Fruit fly (Drosophila melanogaster): Measurements from ENCODE around the gene CG43732.

The CG43732 gene

DNA sequence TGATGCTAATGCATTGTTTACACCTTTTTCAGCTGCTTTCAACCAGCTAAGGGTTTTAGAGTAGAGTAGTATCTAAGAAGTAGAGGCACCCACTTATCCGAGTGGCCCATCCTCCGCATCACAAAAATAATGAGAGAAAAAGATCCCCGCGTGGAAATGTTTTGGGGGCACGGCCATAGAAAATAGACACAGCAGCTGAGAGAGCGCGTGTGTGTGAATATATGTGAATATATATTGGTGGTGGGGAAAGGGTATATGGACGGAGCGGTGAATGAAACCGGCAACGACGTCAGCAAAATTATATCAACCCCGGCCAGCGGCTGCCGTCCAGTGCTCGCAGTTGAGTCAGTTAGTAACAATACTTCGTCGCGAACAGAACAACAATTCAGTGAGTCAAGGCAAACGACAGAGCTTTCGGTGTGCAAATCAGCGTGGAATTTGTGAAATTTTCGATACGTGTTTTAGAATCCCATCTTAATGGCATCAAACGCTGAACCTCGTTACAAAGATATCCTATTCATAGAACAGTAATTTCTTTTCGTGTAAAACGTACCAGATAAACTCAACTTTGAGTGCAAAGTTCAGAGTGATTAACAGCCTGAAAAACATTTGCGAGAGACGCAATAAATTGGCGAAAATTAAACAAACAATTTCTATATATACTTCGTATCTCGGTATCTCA is 35.3 kb upstream of the CG43732 start, which contains the start of gene Xrp1 (continued):
- TF ChIP-seq CG1024 (GFP tag; IDR thresholded peaks at IDR 0.05) (no peak), zfh1 (GFP tag; IDR thresholded peaks at IDR 0.05) (0 out of 3 replicates have a peak, but pooled peaks have one; percentile 11), CG2875 (GFP tag; optimal IDR thresholded peaks at IDR 0.05) (no peak), cg (GFP tag; optimal IDR thresholded peaks at IDR 0.05) (peak; percentile 52), ase (GFP tag; IDR thresholded peaks at IDR 0.05) (peak; percentile 45; the same call in 1 of the 3 replicates), CrebB (tag; optimal IDR thresholded peaks at IDR 0.05) (no peak), Xbp1 (GFP tag; optimal IDR thresholded peaks at IDR 0.05) (no peak), CG34422 (GFP tag; IDR thresholded peaks at IDR 0.05) (peak; percentile 57; the same call in 1 of the 3 replicates), B-H1 (GFP tag; IDR thresholded peaks at IDR 0.05) (no peak), nom (GFP tag; optimal IDR thresholded peaks at IDR 0.05) (peak; percentile 41), Lpt (GFP tag; optimal IDR thresholded peaks at IDR 0.05) (no peak), ems (GFP tag; optimal IDR thresholded peaks at IDR 0.05) (no peak), Fer3 (tag; optimal IDR thresholded peaks at IDR 0.05) (no peak), ab (GFP tag; optimal IDR thresholded peaks at IDR 0.05) (no peak), Xrp1 (GFP tag; IDR thresholded peaks at IDR 0.05) (peak; percentile 40; the same call in 1 of the 2 replicates), CG10565 (GFP tag; optimal IDR thresholded peaks at IDR 0.05) (no peak), CG14667 (GFP tag; IDR thresholded peaks at IDR 0.05) (no peak), hbn (GFP tag; IDR thresholded peaks at IDR 0.05; ENCODE audit: partially characterized antibody) (no peak), lmd (GFP tag; IDR thresholded peaks at IDR 0.05) (no peak; the same call in 1 of the 2 replicates), Jarid2 (GFP tag; optimal IDR thresholded peaks at IDR 0.05) (no peak), gsb (GFP tag; IDR thresholded peaks at IDR 0.05) (no peak), dan (GFP tag; IDR thresholded peaks at IDR 0.05) (no peak), CG10274 (GFP tag; optimal IDR thresholded peaks at IDR 0.05) (peak; percentile 63), Eip74EF (GFP tag; optimal IDR thresholded peaks at IDR 0.05) (no peak), CG34224 (GFP tag; IDR thresholded peaks at IDR 0.05; ENCODE audit: partially characterized antibody) (no peak), gem (tag; optimal IDR thresholded peaks at IDR 0.05) (peak; percentile 10), Pdp1 (GFP tag; optimal IDR thresholded peaks at IDR 0.05) (peak in 1 of 2 experiments; percentile 33), stwl (tag; optimal IDR thresholded peaks at IDR 0.05) (no peak), ftz-f1 (GFP tag; optimal IDR thresholded peaks at IDR 0.05) (no peak), CG13894 (tag; optimal IDR thresholded peaks at IDR 0.05) (peak; percentile 5), CG3726 (GFP tag; IDR thresholded peaks at IDR 0.05) (no peak), CG12744 (GFP tag; optimal IDR thresholded peaks at IDR 0.05) (no peak), scrt (GFP tag; optimal IDR thresholded peaks at IDR 0.05) (no peak), CG6813 (GFP tag; optimal IDR thresholded peaks at IDR 0.05) (no peak), sna (GFP tag; IDR thresholded peaks at IDR 0.05; ENCODE audit: partially characterized antibody) (no peak), CG8089 (GFP tag; optimal IDR thresholded peaks at IDR 0.05) (no peak), luna (GFP tag; optimal IDR thresholded peaks at IDR 0.05) (no peak), CG7357 (GFP tag; IDR thresholded peaks at IDR 0.05) (peak; percentile 51; the same call in 2 of the 3 replicates), NFAT (GFP tag; IDR thresholded peaks at IDR 0.05) (0 out of 2 replicates have a peak, but pooled peaks have one; percentile 26), HHEX (GFP tag; optimal IDR thresholded peaks at IDR 0.05) (no peak), pros (GFP tag; optimal IDR thresholded peaks at IDR 0.05) (peak; percentile 25), CG14965 (GFP tag; optimal IDR thresholded peaks at IDR 0.05; ENCODE audit: borderline replicate concordance) (no peak), HmgD (GFP tag; optimal IDR thresholded peaks at IDR 0.05) (no peak), odd (GFP tag; optimal IDR thresholded peaks at IDR 0.05) (no peak), usp (GFP tag; optimal IDR thresholded peaks at IDR 0.05) (no peak), chm (GFP tag; IDR thresholded peaks at IDR 0.05) (no peak), p53 (GFP tag; optimal IDR thresholded peaks at IDR 0.05) (no peak), dati (GFP tag; IDR thresholded peaks at IDR 0.05) (no peak), CG4328 (GFP tag; optimal IDR thresholded peaks at IDR 0.05) (no peak)
